Fruit fly (Drosophila melanogaster) whole organism, embryonic: ENCODE measurements around the gene IntS2.

Experiments used
- B-H1 ChIP-seq: fragments of 200-800 bp; sonication (Bioruptor generic); IDR thresholded peaks from 3 replicates; pipeline ENCODE4 v1.3.6; 2022; ENCODE audit warnings: missing biosample characterization, missing genetic modification characterization
- Blimp-1 ChIP-seq: fragments of 200-800 bp; sonication (Bioruptor generic); optimal IDR thresholded peaks from 3 replicates; lab custom pipeline; 2018; ENCODE audit warnings: missing biosample characterization, missing genetic modification characterization, mild to moderate bottlenecking, moderate library complexity, missing genetic modification reagents
- CG10366 ChIP-seq: fragments of 200-800 bp; sonication (Bioruptor generic); IDR thresholded peaks from 2 replicates; pipeline ENCODE4 v1.3.6; 2022; ENCODE audit warnings: missing biosample characterization, missing genetic modification characterization
- CG10565 ChIP-seq: fragments of 200-800 bp; sonication (Bioruptor generic); optimal IDR thresholded peaks from 3 replicates; lab custom pipeline; 2016; ENCODE audit warnings: missing biosample characterization, mild to moderate bottlenecking, missing genetic modification characterization
- CG10654 ChIP-seq: fragments of 200-800 bp; sonication (Bioruptor generic); optimal IDR thresholded peaks from 2 replicates; lab custom pipeline; 2016; ENCODE audit warnings: missing biosample characterization, missing genetic modification characterization
- CG12744 ChIP-seq: fragments of 200-800 bp; sonication (Bioruptor generic); optimal IDR thresholded peaks from 2 replicates; lab custom pipeline; 2016; ENCODE audit warnings: missing biosample characterization, missing genetic modification characterization
- CG13775 ChIP-seq: fragments of 200-800 bp; sonication (Bioruptor generic); optimal IDR thresholded peaks from 3 replicates; lab custom pipeline; 2017; ENCODE audit warnings: missing biosample characterization, mild to moderate bottlenecking, missing genetic modification characterization
- CG17361 ChIP-seq: fragments of 200-800 bp; sonication (Bioruptor generic); IDR thresholded peaks from 3 replicates; pipeline ENCODE4 v1.3.6; 2022; ENCODE audit warnings: missing biosample characterization, missing genetic modification characterization
- CG1792 ChIP-seq: fragments of 200-800 bp; sonication (Bioruptor generic); optimal IDR thresholded peaks from 2 replicates; lab custom pipeline; 2016; ENCODE audit warnings: missing biosample characterization, missing genetic modification characterization
- CG18262 ChIP-seq: fragments of 200-800 bp; optimal IDR thresholded peaks from 3 replicates; lab custom pipeline; 2019; ENCODE audit warnings: missing biosample characterization, mild to moderate bottlenecking, missing genetic modification characterization, moderate library complexity
- CG2120 ChIP-seq: fragments of 200-800 bp; sonication (Bioruptor generic); optimal IDR thresholded peaks from 3 replicates; lab custom pipeline; 2016; ENCODE audit warnings: missing biosample characterization, missing genetic modification characterization
- CG32767 ChIP-seq: fragments of 200-800 bp; sonication (Bioruptor generic); IDR thresholded peaks from 2 replicates; pipeline ENCODE4 v1.3.6; 2022; ENCODE audit warnings: missing biosample characterization, missing genetic modification characterization
- CG3726 ChIP-seq: fragments of 200-800 bp; sonication (Bioruptor generic); IDR thresholded peaks from 3 replicates; pipeline ENCODE4, ENCODE4 v1.3.6; 2022; ENCODE audit warnings: missing biosample characterization, missing genetic modification characterization
- CG4854 ChIP-seq: fragments of 200-800 bp; sonication (Bioruptor generic); optimal IDR thresholded peaks from 2 replicates; lab custom pipeline; 2016; ENCODE audit warnings: missing biosample characterization, missing genetic modification characterization, inconsistent platforms
- CG7357 ChIP-seq: fragments of 200-800 bp; sonication (Bioruptor generic); IDR thresholded peaks from 3 replicates; pipeline ENCODE4 v1.3.6; 2022; ENCODE audit warnings: missing biosample characterization, missing genetic modification characterization
- CG7745 ChIP-seq: fragments of 200-800 bp; sonication (Bioruptor generic); optimal IDR thresholded peaks from 2 replicates; lab custom pipeline; 2018; ENCODE audit warnings: missing biosample characterization, mild to moderate bottlenecking, missing genetic modification characterization, moderate library complexity
- CG7839 ChIP-seq: fragments of 200-800 bp; sonication (Bioruptor generic); optimal IDR thresholded peaks from 3 replicates; lab custom pipeline; 2018; ENCODE audit warnings: missing biosample characterization, mild to moderate bottlenecking, missing genetic modification characterization, moderate library complexity
- CG8765 ChIP-seq: fragments of 200-800 bp; sonication (Bioruptor generic); IDR thresholded peaks from 2 replicates; pipeline ENCODE4 v1.3.6; 2022; ENCODE audit warnings: missing biosample characterization, missing genetic modification characterization
- CG9437 ChIP-seq: fragments of 200-800 bp; sonication (Bioruptor generic); optimal IDR thresholded peaks from 2 replicates; lab custom pipeline; 2018; ENCODE audit warnings: missing biosample characterization, mild to moderate bottlenecking, missing genetic modification characterization
- Dref ChIP-seq: fragments of 200-800 bp; sonication (Bioruptor generic); IDR thresholded peaks from 2 replicates; pipeline ENCODE4 v1.3.6; 2022; ENCODE audit warnings: missing biosample characterization, missing genetic modification characterization
- Hand ChIP-seq: fragments of 200-800 bp; sonication (Bioruptor generic); optimal IDR thresholded peaks from 2 replicates; lab custom pipeline; 2017; ENCODE audit warnings: mild to moderate bottlenecking, missing biosample characterization, missing genetic modification reagents, missing genetic modification characterization
- Hsf ChIP-seq: fragments of 200-800 bp; sonication (Bioruptor generic); optimal IDR thresholded peaks from 3 replicates; lab custom pipeline; 2016; ENCODE audit warnings: missing biosample characterization, missing genetic modification characterization
- Kr ChIP-seq: fragments of 200-800 bp; sonication (Bioruptor generic); optimal IDR thresholded peaks from 2 replicates; lab custom pipeline; 2017; ENCODE audit warnings: missing biosample characterization, mild to moderate bottlenecking, missing genetic modification characterization
- MTF-1 ChIP-seq: fragments of 200-800 bp; sonication (Bioruptor generic); optimal IDR thresholded peaks from 2 replicates; lab custom pipeline; 2018; ENCODE audit warnings: missing biosample characterization, mild to moderate bottlenecking, missing genetic modification characterization, borderline replicate concordance
- Nf-YC ChIP-seq: fragments of 200-800 bp; optimal IDR thresholded peaks from 3 replicates; lab custom pipeline; 2019; ENCODE audit warnings: missing biosample characterization, mild to moderate bottlenecking, missing genetic modification characterization, moderate library complexity
- NfI ChIP-seq: fragments of 200-800 bp; sonication (Bioruptor generic); optimal IDR thresholded peaks from 3 replicates; lab custom pipeline; 2018; ENCODE audit warnings: missing biosample characterization, mild to moderate bottlenecking, missing genetic modification characterization, moderate library complexity
- Sry-β ChIP-seq: fragments of 200-800 bp; sonication (Bioruptor generic); optimal IDR thresholded peaks from 2 replicates; lab custom pipeline; 2018; ENCODE audit warnings: missing biosample characterization, mild to moderate bottlenecking, missing genetic modification characterization, moderate library complexity
- TFAM ChIP-seq: fragments of 200-800 bp; sonication (Bioruptor generic); optimal IDR thresholded peaks from 2 replicates; lab custom pipeline; 2017; ENCODE audit warnings: missing biosample characterization, missing genetic modification characterization, inconsistent platforms
- aop ChIP-seq: fragments of 200-800 bp; sonication (Bioruptor generic); IDR thresholded peaks from 2 replicates; pipeline ENCODE4 v1.3.6; 2022; ENCODE audit warnings: missing biosample characterization, missing genetic modification characterization
- ash1 ChIP-seq: fragments of 200-800 bp; sonication (Bioruptor generic); optimal IDR thresholded peaks from 2 replicates; lab custom pipeline; 2018; ENCODE audit warnings: missing biosample characterization, mild to moderate bottlenecking, missing genetic modification characterization
- bigmax ChIP-seq: fragments of 200-800 bp; sonication (Bioruptor generic); optimal IDR thresholded peaks from 2 replicates; lab custom pipeline; 2018; ENCODE audit warnings: missing biosample characterization, mild to moderate bottlenecking, missing genetic modification characterization
- cato ChIP-seq: fragments of 200-800 bp; sonication (Bioruptor generic); optimal IDR thresholded peaks from 2 replicates; lab custom pipeline; 2016; ENCODE audit warnings: missing biosample characterization, missing genetic modification characterization, borderline replicate concordance
- en ChIP-seq: fragments of 200-800 bp; sonication (Bioruptor generic); optimal IDR thresholded peaks from 2 replicates; lab custom pipeline; 2016; ENCODE audit warnings: missing biosample characterization, missing genetic modification characterization
- eve ChIP-seq, 2 experiments: fragments of >200 bp; optimal IDR thresholded peaks; 2 replicates each; lab custom pipeline; 2017; ENCODE audit warnings: missing biosample characterization in 2 of 2, missing genetic modification characterization in 2 of 2
- fd96Cb ChIP-seq: fragments of 200-800 bp; sonication (Bioruptor generic); optimal IDR thresholded peaks from 2 replicates; lab custom pipeline; 2018; ENCODE audit warnings: missing biosample characterization, mild to moderate bottlenecking, missing genetic modification characterization, moderate library complexity
- fu2 ChIP-seq: fragments of 200-800 bp; sonication (Bioruptor generic); optimal IDR thresholded peaks from 2 replicates; lab custom pipeline; 2016; ENCODE audit warnings: missing biosample characterization, missing genetic modification characterization
- gce ChIP-seq: fragments of 200-800 bp; sonication (Bioruptor generic); IDR thresholded peaks from 3 replicates; pipeline ENCODE4 v1.3.6; 2022; ENCODE audit warnings: missing biosample characterization, missing genetic modification characterization
- gro ChIP-seq: fragments of 200-800 bp; sonication (Bioruptor generic); optimal IDR thresholded peaks from 2 replicates; lab custom pipeline; 2016; ENCODE audit warnings: missing biosample characterization, missing genetic modification characterization
- hb ChIP-seq: fragments of 200-800 bp; sonication (Bioruptor generic); IDR thresholded peaks from 3 replicates; pipeline ENCODE4 v1.3.6; 2022; ENCODE audit warnings: missing biosample characterization, missing genetic modification characterization; ENCODE audit not compliant: partially characterized antibody
- jigr1 ChIP-seq: fragments of 200-800 bp; sonication (Bioruptor generic); IDR thresholded peaks from 3 replicates; pipeline ENCODE4 v1.3.6; 2022; ENCODE audit warnings: missing biosample characterization, missing genetic modification characterization
- nerfin-1 ChIP-seq: fragments of 200-800 bp; sonication (Bioruptor generic); optimal IDR thresholded peaks from 3 replicates; lab custom pipeline; 2019; ENCODE audit warnings: missing biosample characterization, mild to moderate bottlenecking, missing genetic modification characterization, moderate library complexity
- nmo ChIP-seq: fragments of 200-800 bp; sonication (Bioruptor generic); optimal IDR thresholded peaks from 2 replicates; lab custom pipeline; 2018; ENCODE audit warnings: missing biosample characterization, mild to moderate bottlenecking, missing genetic modification characterization, moderate library complexity
- pan ChIP-seq, 4 experiments: fragments of >200 bp in 3 of 4; fragments of 200-800 bp in 1 of 4; sonication (Bioruptor generic) in 1 of 4; optimal IDR thresholded peaks in 3 of 4; IDR thresholded peaks in 1 of 4; 2 replicates each; pipeline versions ENCODE4 v1.3.6 to Lab custom; 2017 to 2022; ENCODE audit warnings: missing biosample characterization in 2 of 4, missing genetic modification characterization in 2 of 4, mixed read lengths in 1 of 4
- prd ChIP-seq, 3 experiments: fragments of >200 bp in 2 of 3; fragments of 200-800 bp in 1 of 3; sonication (Bioruptor generic) in 1 of 3; optimal IDR thresholded peaks in 2 of 3; IDR thresholded peaks in 1 of 3; 2 replicates in 2 of 3; 3 replicates in 1 of 3; pipeline versions ENCODE4 v1.3.6 to Lab custom; 2017 to 2022; ENCODE audit warnings: missing biosample characterization in 1 of 3, missing genetic modification characterization in 1 of 3
- sens ChIP-seq: fragments of 200-800 bp; sonication (Bioruptor generic); peaks from one replicate; lab custom pipeline; 2016; ENCODE audit warnings: missing biosample characterization, missing genetic modification characterization
- slbo ChIP-seq: fragments of 200-800 bp; sonication (Bioruptor generic); IDR thresholded peaks from 2 replicates; pipeline ENCODE4 v1.3.6; 2022; ENCODE audit warnings: missing biosample characterization, missing genetic modification characterization
- sob ChIP-seq: fragments of 200-800 bp; sonication (Bioruptor generic); IDR thresholded peaks from 2 replicates; pipeline ENCODE4 v1.3.6; 2022; ENCODE audit warnings: missing biosample characterization, missing genetic modification characterization
- tll ChIP-seq, 2 experiments: fragments of 200-800 bp in 1 of 2; fragments of >200 bp in 1 of 2; sonication (Bioruptor generic) in 1 of 2; optimal IDR thresholded peaks; 2 replicates each; lab custom pipeline; 2017 to 2019; ENCODE audit warnings: missing biosample characterization in 2 of 2, missing genetic modification characterization in 2 of 2, mild to moderate bottlenecking in 1 of 2, moderate library complexity in 1 of 2
- toy ChIP-seq: fragments of 200-800 bp; sonication (Bioruptor generic); IDR thresholded peaks from 2 replicates; pipeline ENCODE4 v1.3.6; 2022; ENCODE audit warnings: missing biosample characterization, missing genetic modification characterization

The IntS2 gene

dm6 chrX:17694873-17695446 is 38.3 kb upstream of the IntS2 start (continued):
- TF ChIP-seq CG10366 (GFP tag; lab: Robert Waterston, UW): no peak
- TF ChIP-seq CG1792 (GFP tag; lab: Kevin White, UChicago): no peak
- no peak for TF ChIP-seq NfI (GFP tag; lab: Kevin White, UChicago)
- TF ChIP-seq CG32767 (GFP tag; lab: Robert Waterston, UW): no peak
- peak; percentile 19 for TF ChIP-seq nerfin-1 (tag; lab: Kevin White, UChicago)
- TF ChIP-seq fd96Cb (tag; lab: Kevin White, UChicago): peak; percentile 46
- TF ChIP-seq CG13775: no peak
- TF ChIP-seq CG17361 (GFP tag; lab: Robert Waterston, UW): peak; percentile 71
- no peak for TF ChIP-seq prd (optimal IDR thresholded peaks at IDR 0.05; lab: Kevin White, UChicago)
- TF ChIP-seq prd (GFP tag; IDR thresholded peaks at IDR 0.05; lab: Robert Waterston, UW): 0 out of 3 replicates have a peak, but pooled peaks have one; percentile 12
- no peak for TF ChIP-seq CG10565 (GFP tag; lab: Kevin White, UChicago)
- TF ChIP-seq jigr1 (GFP tag; lab: Robert Waterston, UW): no peak
- TF ChIP-seq toy (GFP tag; lab: Robert Waterston, UW): no peak
- TF ChIP-seq sens (GFP tag; lab: Kevin White, UChicago): no peak
- no peak for TF ChIP-seq pan (optimal IDR thresholded peaks at IDR 0.05; lab: Kevin White, UChicago)
- no peak for TF ChIP-seq pan (GFP tag; optimal IDR thresholded peaks at IDR 0.05 in 1 of 2, IDR thresholded peaks at IDR 0.05 in 1 of 2)
- TF ChIP-seq gro: no peak
- TF ChIP-seq Sry-β (GFP tag; lab: Kevin White, UChicago): no peak
- no peak for TF ChIP-seq aop (GFP tag; lab: Robert Waterston, UW)
- no peak for TF ChIP-seq Kr
- no peak for TF ChIP-seq slbo (GFP tag; lab: Robert Waterston, UW)
- TF ChIP-seq eve (GFP tag; optimal IDR thresholded peaks at IDR 0.05; lab: Kevin White, UChicago): no peak
- no peak for TF ChIP-seq tll (GFP tag; optimal IDR thresholded peaks at IDR 0.05; lab: Kevin White, UChicago)
- no peak for TF ChIP-seq bigmax (GFP tag; lab: Kevin White, UChicago)
- no peak for TF ChIP-seq en
- peak; percentile 54 for TF ChIP-seq nmo (GFP tag; lab: Kevin White, UChicago)
- no peak for TF ChIP-seq TFAM (GFP tag; lab: Kevin White, UChicago)
- TF ChIP-seq hb (GFP tag; lab: Robert Waterston, UW): no peak
- TF ChIP-seq CG3726 (GFP tag; lab: Robert Waterston, UW): no peak
- TF ChIP-seq Nf-YC: peak; percentile 24
- no peak for TF ChIP-seq CG12744
- no peak for TF ChIP-seq CG10654 (GFP tag; lab: Kevin White, UChicago)
- no peak for TF ChIP-seq Hand (GFP tag; lab: Kevin White, UChicago)
- TF ChIP-seq CG18262 (tag; lab: Kevin White, UChicago): peak; percentile 61
- no peak for TF ChIP-seq cato (GFP tag; lab: Kevin White, UChicago)
- no peak for TF ChIP-seq CG4854
- no peak for TF ChIP-seq gce (GFP tag; lab: Robert Waterston, UW)
- TF ChIP-seq Blimp-1 (GFP tag; lab: Kevin White, UChicago): no peak
- TF ChIP-seq CG7745 (tag; lab: Kevin White, UChicago): no peak
- peak; percentile 8 for TF ChIP-seq CG2120
- TF ChIP-seq CG9437: peak; percentile 41
- TF ChIP-seq sob (GFP tag; lab: Robert Waterston, UW): no peak
- TF ChIP-seq B-H1 (GFP tag; lab: Robert Waterston, UW): no peak
- no peak for TF ChIP-seq Dref (GFP tag; lab: Robert Waterston, UW)
- TF ChIP-seq fu2 (GFP tag; lab: Kevin White, UChicago): no peak
- peak; percentile 54 for TF ChIP-seq CG7839
- no peak for TF ChIP-seq ash1 (GFP tag; lab: Kevin White, UChicago)
- no peak for TF ChIP-seq Hsf (GFP tag; lab: Kevin White, UChicago)
- no peak for TF ChIP-seq CG7357 (GFP tag; lab: Robert Waterston, UW)
- TF ChIP-seq MTF-1 (GFP tag; lab: Kevin White, UChicago): no peak
- TF ChIP-seq CG8765: no peak
